Worm (Caenorhabditis elegans) whole organism, young adult: ENCODE data around the gene B0035.15.

ENCODE experiments used
- B0019.2 ChIP-seq: fragments of 200-800 bp; sonication (Bioruptor generic); conservative IDR thresholded peaks from 2 replicates; pipeline ENCODE4 v1.3.6; 2022; ENCODE audit warnings: missing genetic modification reagents, missing genetic modification characterization, missing compliant biosample characterization
- B0261.1 ChIP-seq: sonication (generic microtip); optimal IDR thresholded peaks from 2 replicates; lab custom pipeline; 2016; ENCODE audit warnings: mild to moderate bottlenecking, missing genetic modification characterization, moderate library complexity, missing compliant biosample characterization
- C17E4.6 ChIP-seq: fragments of 200-800 bp; sonication (Bioruptor generic); IDR thresholded peaks from 2 replicates; pipeline ENCODE4 v1.3.6; 2022; ENCODE audit warnings: missing genetic modification reagents, missing genetic modification characterization, missing compliant biosample characterization
- D2030.7 ChIP-seq: fragments of 200-800 bp; sonication (Bioruptor generic); IDR thresholded peaks from 2 replicates; pipeline ENCODE4 v1.3.6; 2022; ENCODE audit warnings: missing genetic modification reagents, missing genetic modification characterization, missing compliant biosample characterization
- F22D6.2 ChIP-seq: sonication (generic microtip); optimal IDR thresholded peaks from 2 replicates; lab custom pipeline; 2016; ENCODE audit warnings: mild to moderate bottlenecking, missing genetic modification characterization, missing compliant biosample characterization
- F39B2.1 ChIP-seq: fragments of 200-800 bp; sonication (Bioruptor generic); IDR thresholded peaks from 2 replicates; pipeline ENCODE4 v1.3.6; 2022; ENCODE audit warnings: missing genetic modification reagents, missing genetic modification characterization, missing compliant biosample characterization
- F49E8.2 ChIP-seq: sonication (generic microtip); optimal IDR thresholded peaks from 3 replicates; lab custom pipeline; 2017; ENCODE audit warnings: missing genetic modification characterization, mild to moderate bottlenecking, missing compliant biosample characterization, antibody characterized with exemption, moderate library complexity; ENCODE audit not compliant: insufficient read depth
- F55B11.4 ChIP-seq: sonication (generic microtip); optimal IDR thresholded peaks from 2 replicates; lab custom pipeline; 2016; ENCODE audit warnings: missing compliant biosample characterization, missing genetic modification characterization, borderline replicate concordance; ENCODE audit not compliant: insufficient read depth
- F57A8.1 ChIP-seq: fragments of 200-800 bp; sonication (Bioruptor generic); optimal IDR thresholded peaks from 2 replicates; lab custom pipeline; 2018; ENCODE audit warnings: mild to moderate bottlenecking, missing genetic modification characterization, moderate library complexity, missing compliant biosample characterization
- K11D2.4 ChIP-seq: fragments of 200-800 bp; sonication (Bioruptor generic); IDR thresholded peaks from 2 replicates; pipeline ENCODE4 v1.3.6; 2022; ENCODE audit warnings: missing genetic modification reagents, missing genetic modification characterization, missing compliant biosample characterization
- T26A5.8 ChIP-seq: sonication (generic microtip); optimal IDR thresholded peaks from 2 replicates; lab custom pipeline; 2016; ENCODE audit warnings: missing genetic modification characterization, missing compliant biosample characterization
- Y95B8A.8 ChIP-seq: fragments of 200-800 bp; sonication (Bioruptor generic); IDR thresholded peaks from 2 replicates; pipeline ENCODE4 v1.3.6; 2022; ENCODE audit warnings: missing genetic modification reagents, missing genetic modification characterization, missing compliant biosample characterization
- ZK185.1 ChIP-seq: sonication (generic microtip); optimal IDR thresholded peaks from 2 replicates; lab custom pipeline; 2016; ENCODE audit warnings: mild to moderate bottlenecking, missing genetic modification characterization, missing compliant biosample characterization; ENCODE audit not compliant: poor library complexity, severe bottlenecking
- akir-1 ChIP-seq: fragments of 200-800 bp; sonication (Bioruptor generic); optimal IDR thresholded peaks from 2 replicates; lab custom pipeline; 2018; ENCODE audit warnings: mild to moderate bottlenecking, missing genetic modification characterization, moderate library complexity, missing compliant biosample characterization
- aptf-3 ChIP-seq: fragments of 200-800 bp; sonication (Bioruptor generic); IDR thresholded peaks from 2 replicates; pipeline ENCODE4 v1.3.6; 2022; ENCODE audit warnings: missing genetic modification characterization, missing compliant biosample characterization
- athp-1 ChIP-seq: sonication (generic microtip); optimal IDR thresholded peaks from 2 replicates; lab custom pipeline; 2017; ENCODE audit warnings: mild to moderate bottlenecking, missing genetic modification characterization, missing compliant biosample characterization
- bed-1 ChIP-seq: fragments of 200-800 bp; sonication (Bioruptor generic); IDR thresholded peaks from 2 replicates; pipeline ENCODE4 v1.3.6; 2022; ENCODE audit warnings: missing genetic modification reagents, missing genetic modification characterization, missing compliant biosample characterization
- bed-2 ChIP-seq: fragments of 200-800 bp; sonication (Bioruptor generic); IDR thresholded peaks from 2 replicates; pipeline ENCODE4 v1.3.6; 2022; ENCODE audit warnings: missing genetic modification reagents, missing genetic modification characterization, missing compliant biosample characterization
- ccch-3 ChIP-seq: fragments of 200-800 bp; sonication (Bioruptor generic); optimal IDR thresholded peaks from 2 replicates; lab custom pipeline; 2018; ENCODE audit warnings: mild to moderate bottlenecking, missing genetic modification characterization, missing compliant biosample characterization
- cebp-1 ChIP-seq, 2 experiments: fragments of 200-800 bp in 1 of 2; sonication (Bioruptor generic) in 1 of 2; sonication (generic microtip) in 1 of 2; IDR thresholded peaks in 1 of 2; optimal IDR thresholded peaks in 1 of 2; 2 replicates each; pipeline versions ENCODE4 v1.3.6 to Lab custom; 2017 to 2022; ENCODE audit warnings: missing compliant biosample characterization in 2 of 2, missing genetic modification characterization in 2 of 2, mild to moderate bottlenecking in 1 of 2, missing genetic modification reagents in 1 of 2, moderate library complexity in 1 of 2
- cebp-2 ChIP-seq: fragments of 200-800 bp; sonication (Bioruptor generic); IDR thresholded peaks from 2 replicates; pipeline ENCODE4 v1.3.6; 2022; ENCODE audit warnings: missing genetic modification characterization, missing compliant biosample characterization
- chd-7 ChIP-seq: sonication (generic microtip); optimal IDR thresholded peaks from 2 replicates; lab custom pipeline; 2016; ENCODE audit warnings: mild to moderate bottlenecking, missing genetic modification characterization, moderate library complexity, missing compliant biosample characterization
- die-1 ChIP-seq: sonication (generic microtip); optimal IDR thresholded peaks from 2 replicates; lab custom pipeline; 2016; ENCODE audit warnings: missing genotype, mild to moderate bottlenecking, missing genetic modification characterization, missing compliant biosample characterization
- dox-1 ChIP-seq: fragments of 200-800 bp; sonication (Bioruptor generic); IDR thresholded peaks from 2 replicates; pipeline ENCODE4 v1.3.6; 2022; ENCODE audit warnings: missing genetic modification reagents, missing genetic modification characterization, missing compliant biosample characterization
- egl-18 ChIP-seq: fragments of 200-800 bp; sonication (Bioruptor generic); IDR thresholded peaks from 2 replicates; pipeline ENCODE4 v1.3.6; 2022; ENCODE audit warnings: missing genetic modification reagents, missing genetic modification characterization, missing compliant biosample characterization
- egl-44 ChIP-seq: fragments of 200-800 bp; sonication (Bioruptor generic); IDR thresholded peaks from 2 replicates; pipeline ENCODE4 v1.3.6; 2022; ENCODE audit warnings: missing genetic modification reagents, missing genetic modification characterization, missing compliant biosample characterization
- ekl-4 ChIP-seq: fragments of 200-800 bp; sonication (Bioruptor generic); IDR thresholded peaks from 2 replicates; pipeline ENCODE4 v1.3.6; 2022; ENCODE audit warnings: missing genetic modification reagents, missing genetic modification characterization, missing compliant biosample characterization
- ets-4 ChIP-seq: fragments of 200-800 bp; sonication (Bioruptor generic); optimal IDR thresholded peaks from 2 replicates; lab custom pipeline; 2018; ENCODE audit warnings: mild to moderate bottlenecking, missing genetic modification characterization, missing compliant biosample characterization
- fkh-3 ChIP-seq: sonication (generic microtip); optimal IDR thresholded peaks from 2 replicates; lab custom pipeline; 2016; ENCODE audit warnings: mild to moderate bottlenecking, missing genetic modification characterization, missing compliant biosample characterization
- him-1 ChIP-seq: sonication (generic microtip); optimal IDR thresholded peaks from 2 replicates; lab custom pipeline; 2016; ENCODE audit warnings: missing genotype, missing genetic modification reagents, missing genetic modification characterization, missing compliant biosample characterization
- hmg-1.2 ChIP-seq: fragments of 200-800 bp; sonication (Bioruptor generic); IDR thresholded peaks from 2 replicates; pipeline ENCODE4 v1.3.6; 2022; ENCODE audit warnings: missing genetic modification reagents, missing genetic modification characterization, missing compliant biosample characterization
- hsf-1 ChIP-seq: fragments of 200-800 bp; sonication (Bioruptor generic); IDR thresholded peaks from 2 replicates; pipeline ENCODE4 v1.3.6; 2022; ENCODE audit warnings: missing genetic modification reagents, missing genetic modification characterization, missing compliant biosample characterization
- let-607 ChIP-seq, 2 experiments: fragments of 200-800 bp in 1 of 2; sonication (Bioruptor generic) in 1 of 2; sonication (generic microtip) in 1 of 2; optimal IDR thresholded peaks; 2 replicates each; lab custom pipeline; 2016 to 2018; ENCODE audit warnings: mild to moderate bottlenecking in 2 of 2, missing compliant biosample characterization in 2 of 2, missing genetic modification characterization in 2 of 2, moderate library complexity in 2 of 2, missing genotype in 1 of 2
- lin-40 ChIP-seq: sonication (generic microtip); optimal IDR thresholded peaks from 2 replicates; lab custom pipeline; 2016; ENCODE audit warnings: missing genetic modification characterization, mild to moderate bottlenecking, missing compliant biosample characterization, missing genotype, missing genetic modification reagents
- lsy-27 ChIP-seq: sonication (generic microtip); optimal IDR thresholded peaks from 2 replicates; lab custom pipeline; 2017; ENCODE audit warnings: missing genetic modification characterization, mild to moderate bottlenecking, missing compliant biosample characterization, antibody characterized with exemption, missing genotype, borderline replicate concordance; ENCODE audit not compliant: insufficient read depth
- madf-10 ChIP-seq: sonication (generic microtip); optimal IDR thresholded peaks from 2 replicates; lab custom pipeline; 2016; ENCODE audit warnings: mild to moderate bottlenecking, missing genetic modification characterization, missing compliant biosample characterization
- nfyb-1 ChIP-seq: fragments of 200-800 bp; sonication (Bioruptor generic); IDR thresholded peaks from 2 replicates; pipeline ENCODE4 v1.3.6; 2022; ENCODE audit warnings: missing genetic modification reagents, missing genetic modification characterization, missing compliant biosample characterization
- nhr-80 ChIP-seq: sonication (generic microtip); optimal IDR thresholded peaks from 2 replicates; lab custom pipeline; 2016; ENCODE audit warnings: missing genetic modification characterization, missing compliant biosample characterization
- pha-4 ChIP-seq: fragments of 150-350 bp; sonication (generic microtip); optimal IDR thresholded peaks from 2 replicates; lab custom pipeline; 2014; ENCODE audit warnings: missing biosample characterization, missing genetic modification reagents, missing genetic modification characterization
- snpc-1.1 ChIP-seq: sonication (generic microtip); optimal IDR thresholded peaks from 2 replicates; lab custom pipeline; 2017; ENCODE audit warnings: missing genetic modification characterization, mild to moderate bottlenecking, missing compliant biosample characterization, antibody characterized with exemption, moderate library complexity, missing genotype, missing genetic modification reagents; ENCODE audit not compliant: insufficient read depth
- snpc-4 ChIP-seq, 5 experiments: fragments of 150-350 bp in 1 of 5; sonication (generic microtip) in 4 of 5; optimal IDR thresholded peaks; 2 replicates each; lab custom pipeline; 2014 to 2018; ENCODE audit warnings: missing genetic modification characterization in 5 of 5, missing biosample characterization in 3 of 5, antibody characterized with exemption in 2 of 5, mild to moderate bottlenecking in 2 of 5, missing compliant biosample characterization in 2 of 5, missing genotype in 2 of 5, moderate library complexity in 2 of 5, missing genetic modification reagents in 1 of 5
- sptf-2 ChIP-seq: fragments of 200-800 bp; sonication (Bioruptor generic); optimal IDR thresholded peaks from 2 replicates; lab custom pipeline; 2018; ENCODE audit warnings: mild to moderate bottlenecking, missing genetic modification characterization, missing compliant biosample characterization
- unc-130 ChIP-seq: sonication (generic microtip); optimal IDR thresholded peaks from 2 replicates; lab custom pipeline; 2016; ENCODE audit warnings: missing genetic modification reagents, missing genetic modification characterization, missing compliant biosample characterization
- zfh-2 ChIP-seq: fragments of 200-800 bp; sonication (Bioruptor generic); conservative IDR thresholded peaks from 2 replicates; pipeline ENCODE4 v1.3.6; 2022; ENCODE audit warnings: missing genetic modification reagents, missing genetic modification characterization, missing compliant biosample characterization
- zim-3 ChIP-seq: sonication (generic microtip); optimal IDR thresholded peaks from 2 replicates; lab custom pipeline; 2017; ENCODE audit warnings: mild to moderate bottlenecking, missing genetic modification characterization, moderate library complexity, missing compliant biosample characterization
- ztf-25 ChIP-seq: fragments of 200-800 bp; sonication (Bioruptor generic); IDR thresholded peaks from 2 replicates; pipeline ENCODE4 v1.3.6; 2022; ENCODE audit warnings: missing genetic modification reagents, missing genetic modification characterization, missing compliant biosample characterization
- ztf-28 ChIP-seq: fragments of 200-800 bp; sonication (Bioruptor generic); IDR thresholded peaks from 2 replicates; pipeline ENCODE4 v1.3.6; 2022; ENCODE audit warnings: missing genetic modification reagents, missing genetic modification characterization, missing compliant biosample characterization

B0035.15 gene

ce11 chrIV:11337021-11337420 lies 39.0 kb upstream of the B0035.15 start, which contains the start of gene F54E12.2:
Gene F54E12.2 (minus strand): TSS chrIV:11337184.
- TF ChIP-seq madf-10 (tag; lab: Kevin White, UChicago) (no peak), hsf-1 (GFP tag; lab: Robert Waterston, UW) (peak; percentile 91), Y95B8A.8 (peak; percentile 95), F49E8.2 (peak; percentile 65), cebp-2 (GFP tag; lab: Robert Waterston, UW) (no peak), lin-40 (tag; lab: Kevin White, UChicago) (no peak), B0019.2 (GFP tag; lab: Robert Waterston, UW) (peak; percentile 88), ZK185.1 (no peak), D2030.7 (GFP tag; lab: Robert Waterston, UW) (peak; percentile 98), athp-1 (peak; percentile 38), ekl-4 (peak; percentile 30; the same call in 1 of the 2 replicates), die-1 (tag; lab: Kevin White, UChicago) (no peak), cebp-1 (GFP tag; IDR thresholded peaks at IDR 0.05; lab: Robert Waterston, UW) (no peak), cebp-1 (tag; optimal IDR thresholded peaks at IDR 0.05; lab: Kevin White, UChicago) (no peak), ztf-28 (GFP tag; lab: Robert Waterston, UW) (peak; percentile 82; the same call in 1 of the 2 replicates), nfyb-1 (GFP tag; lab: Robert Waterston, UW) (no peak), zfh-2 (no peak), F55B11.4 (tag; lab: Kevin White, UChicago) (no peak), B0261.1 (tag; lab: Kevin White, UChicago) (no peak), egl-18 (no peak), let-607 (tag; optimal IDR thresholded peaks at IDR 0.05; lab: Kevin White, UChicago) (no peak), egl-44 (no peak), F39B2.1 (peak; percentile 88; the same call in 1 of the 2 replicates), ets-4 (GFP tag; lab: Kevin White, UChicago) (no peak), chd-7 (tag; lab: Kevin White, UChicago) (no peak), bed-1 (no peak), ztf-25 (GFP tag; lab: Robert Waterston, UW) (peak; percentile 83; the same call in 1 of the 2 replicates), fkh-3 (tag; lab: Kevin White, UChicago) (no peak), akir-1 (GFP tag; lab: Kevin White, UChicago) (no peak), pha-4 (tag; lab: Kevin White, UChicago) (no peak), zim-3 (tag; lab: Kevin White, UChicago) (no peak), dox-1 (GFP tag; lab: Robert Waterston, UW) (peak; percentile 89), hmg-1.2 (GFP tag; lab: Robert Waterston, UW) (peak; percentile 66), aptf-3 (GFP tag; lab: Robert Waterston, UW) (no peak), nhr-80 (tag; lab: Kevin White, UChicago) (no peak), K11D2.4 (GFP tag; lab: Robert Waterston, UW) (no peak), sptf-2 (GFP tag; lab: Kevin White, UChicago) (no peak), C17E4.6 (GFP tag; lab: Robert Waterston, UW) (peak; percentile 65; the same call in 1 of the 2 replicates), ccch-3 (GFP tag; lab: Kevin White, UChicago) (no peak), snpc-1.1 (tag; lab: Kevin White, UChicago) (peak; percentile 56), him-1 (tag; lab: Kevin White, UChicago) (no peak), unc-130 (peak; percentile 90), F57A8.1 (GFP tag; lab: Kevin White, UChicago) (no peak), lsy-27 (tag; lab: Kevin White, UChicago) (no peak), snpc-4 (GFP tag; optimal IDR thresholded peaks at IDR 0.05; lab: Kevin White, UChicago) (no peak), snpc-4 (tag; optimal IDR thresholded peaks at IDR 0.05; lab: Kevin White, UChicago) (peak in 2 of 4 experiments; percentile 18 to 31), bed-2 (GFP tag; lab: Robert Waterston, UW) (no peak), F22D6.2 (no peak), T26A5.8 (tag; lab: Kevin White, UChicago) (no peak)
